Worm (Caenorhabditis elegans) whole organism, L1 larva: Measurements from ENCODE around the gene cutl-22.

Experiments
- C34B4.2 ChIP-seq: sonication (generic microtip); optimal IDR thresholded peaks from 2 replicates; lab custom pipeline; 2017; ENCODE audit warnings: mild to moderate bottlenecking, missing genetic modification characterization, missing compliant biosample characterization
- ama-1 ChIP-seq: fragments of 150-350 bp; optimal IDR thresholded peaks from 2 replicates; lab custom pipeline; 2014
- ceh-88 ChIP-seq: fragments of 200-800 bp; sonication (Bioruptor generic); IDR thresholded peaks from 2 replicates; pipeline ENCODE4 v1.3.6; 2022; ENCODE audit warnings: missing genetic modification characterization, missing compliant biosample characterization
- dsc-1 ChIP-seq: sonication (generic microtip); optimal IDR thresholded peaks from 2 replicates; lab custom pipeline; 2016; ENCODE audit warnings: mild to moderate bottlenecking, missing genetic modification characterization, missing compliant biosample characterization
- egl-27 ChIP-seq, 2 experiments: fragments of 150-350 bp in 1 of 2; sonication (generic microtip); optimal IDR thresholded peaks; 3 replicates each; lab custom pipeline; 2017 to 2018; ENCODE audit warnings: missing biosample characterization in 2 of 2, missing genetic modification characterization in 2 of 2, missing genetic modification reagents in 2 of 2
- elt-3 ChIP-seq, 6 experiments: fragments of 150-350 bp in 1 of 6; sonication (generic microtip); optimal IDR thresholded peaks; 2 replicates each; lab custom pipeline; 2017 to 2018; ENCODE audit warnings: missing biosample characterization in 6 of 6, missing genetic modification characterization in 6 of 6, inconsistent platforms in 1 of 6
- isw-1 ChIP-seq: fragments of 200-800 bp; sonication (Bioruptor generic); IDR thresholded peaks from 2 replicates; pipeline ENCODE4 v1.3.6; 2022; ENCODE audit warnings: missing genetic modification characterization, missing compliant biosample characterization
- lin-15B ChIP-seq: fragments of 150-350 bp; sonication (generic microtip); optimal IDR thresholded peaks from 3 replicates; lab custom pipeline; 2014; ENCODE audit warnings: missing biosample characterization, missing genetic modification characterization
- mep-1 ChIP-seq: fragments of 150-350 bp; optimal IDR thresholded peaks from 2 replicates; lab custom pipeline; 2014; ENCODE audit warnings: missing biosample characterization, missing genetic modification characterization
- pqm-1 ChIP-seq: sonication (generic microtip); optimal IDR thresholded peaks from 3 replicates; lab custom pipeline; 2017; ENCODE audit warnings: missing biosample characterization, missing genetic modification characterization
- snpc-4 ChIP-seq: fragments of 150-350 bp; optimal IDR thresholded peaks from 2 replicates; lab custom pipeline; 2014; ENCODE audit warnings: missing biosample characterization, missing genetic modification characterization
- zag-1 ChIP-seq: fragments of 150-350 bp; optimal IDR thresholded peaks from 2 replicates; lab custom pipeline; 2014; ENCODE audit warnings: missing biosample characterization, missing genetic modification characterization
- zip-4 ChIP-seq: fragments of 200-800 bp; sonication (Bioruptor generic); optimal IDR thresholded peaks from 2 replicates; lab custom pipeline; 2018; ENCODE audit warnings: mild to moderate bottlenecking, missing genetic modification characterization, moderate library complexity, missing compliant biosample characterization
- ztf-4 ChIP-seq: fragments of 150-350 bp; optimal IDR thresholded peaks from 2 replicates; lab custom pipeline; 2014; ENCODE audit warnings: missing biosample characterization, missing genetic modification characterization

DNA sequence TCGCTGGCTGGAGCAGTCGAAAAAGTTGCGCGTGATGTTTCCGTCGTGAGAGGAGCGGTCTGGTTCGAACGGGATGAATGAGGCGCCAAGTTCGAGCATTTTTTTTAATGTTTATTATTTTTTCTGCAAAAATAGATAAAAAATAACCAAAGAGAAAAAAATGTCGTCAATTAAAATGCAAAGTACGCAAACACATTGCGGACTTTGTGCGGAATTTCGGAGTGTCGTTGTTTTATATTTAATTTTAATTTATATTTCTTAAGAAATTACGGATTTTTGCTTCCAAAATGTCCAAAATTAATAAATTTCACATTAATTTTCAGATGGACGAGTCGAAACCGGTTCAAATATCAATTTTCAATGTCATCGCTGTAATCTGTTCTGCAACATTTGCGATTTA, 54.5 kb downstream of the cutl-22 start, which contains the start of the genes wrb-1 and Y50D4A.4:
- peak; percentile 52 for TF ChIP-seq isw-1
- peak; percentile 75 for TF ChIP-seq dsc-1 (tag; lab: Kevin White, UChicago)
- TF ChIP-seq ceh-88 (GFP tag; lab: Robert Waterston, UW), result no peak
- TF ChIP-seq lin-15B, result peak; percentile 76
- no peak for TF ChIP-seq zag-1
- peak; percentile 73 for TF ChIP-seq snpc-4 (tag; lab: Kevin White, UChicago)
- no peak for TF ChIP-seq pqm-1 (tag; lab: Kevin White, UChicago)
- no peak for TF ChIP-seq ztf-4 (tag; lab: Kevin White, UChicago)
- TF ChIP-seq elt-3 (tag; optimal IDR thresholded peaks at IDR 0.05; lab: Kevin White, UChicago), result peak in 2 of 6 experiments; percentile 41 to 72
- no peak for TF ChIP-seq ama-1 (lab: Kevin White, UChicago)
- TF ChIP-seq zip-4 (GFP tag; lab: Kevin White, UChicago), result no peak
- TF ChIP-seq C34B4.2 (tag; lab: Kevin White, UChicago), result no peak
- TF ChIP-seq egl-27 (tag; optimal IDR thresholded peaks at IDR 0.05; lab: Kevin White, UChicago), result no peak
- peak; percentile 95 for TF ChIP-seq mep-1 (tag; lab: Kevin White, UChicago)
